Fruit fly (Drosophila melanogaster) whole organism, embryonic: ENCODE measurements around the gene CG10907.
A peak's percentile ranks its signal among the peaks of the same experiment; 100 is the strongest.

Experiments
- BEAF-32 ChIP-seq: fragments of 200-800 bp; sonication (Bioruptor generic); optimal IDR thresholded peaks from 3 replicates; lab custom pipeline; 2017; ENCODE audit warnings: missing biosample characterization, missing genetic modification characterization, mild to moderate bottlenecking, moderate library complexity, missing genetic modification reagents
- Bdp1 ChIP-seq: fragments of 200-800 bp; sonication (Bioruptor generic); optimal IDR thresholded peaks from 3 replicates; lab custom pipeline; 2016; ENCODE audit warnings: missing biosample characterization, missing genetic modification characterization
- CG10959 ChIP-seq: fragments of 200-800 bp; sonication (Bioruptor generic); IDR thresholded peaks from 2 replicates; pipeline ENCODE4 v1.3.6; 2022; ENCODE audit warnings: missing biosample characterization, missing genetic modification characterization
- CG11247 ChIP-seq: fragments of 200-800 bp; sonication (Bioruptor generic); IDR thresholded peaks from 2 replicates; pipeline ENCODE4 v1.3.6; 2022; ENCODE audit warnings: missing biosample characterization, missing genetic modification characterization
- CG12236 ChIP-seq: fragments of 200-800 bp; sonication (Bioruptor generic); optimal IDR thresholded peaks from 2 replicates; lab custom pipeline; 2016; ENCODE audit warnings: missing biosample characterization, missing genetic modification characterization
- CG12744 ChIP-seq: fragments of 200-800 bp; sonication (Bioruptor generic); optimal IDR thresholded peaks from 2 replicates; lab custom pipeline; 2016; ENCODE audit warnings: missing biosample characterization, missing genetic modification characterization
- CG15073 ChIP-seq: fragments of 200-800 bp; sonication (Bioruptor generic); optimal IDR thresholded peaks from 2 replicates; lab custom pipeline; 2016; ENCODE audit warnings: missing biosample characterization, missing genetic modification characterization
- CG15479 ChIP-seq: fragments of 200-800 bp; sonication (Bioruptor generic); optimal IDR thresholded peaks from 3 replicates; lab custom pipeline; 2019; ENCODE audit warnings: missing biosample characterization, mild to moderate bottlenecking, missing genetic modification characterization, moderate library complexity
- CG15696 ChIP-seq: fragments of 200-800 bp; sonication (Bioruptor generic); optimal IDR thresholded peaks from 2 replicates; lab custom pipeline; 2019; ENCODE audit warnings: missing biosample characterization, mild to moderate bottlenecking, missing genetic modification characterization, moderate library complexity
- CG18476 ChIP-seq: fragments of 200-800 bp; sonication (Bioruptor generic); optimal IDR thresholded peaks from 2 replicates; lab custom pipeline; 2016; ENCODE audit warnings: missing biosample characterization, mild to moderate bottlenecking, missing genetic modification characterization
- CG31365 ChIP-seq: fragments of 200-800 bp; sonication (Bioruptor generic); optimal IDR thresholded peaks from 2 replicates; lab custom pipeline; 2018; ENCODE audit warnings: missing biosample characterization, mild to moderate bottlenecking, missing genetic modification characterization
- CG31441 ChIP-seq: fragments of 200-800 bp; sonication (Bioruptor generic); IDR thresholded peaks from 2 replicates; pipeline ENCODE4 v1.3.6; 2022; ENCODE audit warnings: missing biosample characterization, missing genetic modification characterization
- CG3163 ChIP-seq: fragments of 200-800 bp; sonication (Bioruptor generic); optimal IDR thresholded peaks from 3 replicates; lab custom pipeline; 2016; ENCODE audit warnings: missing biosample characterization, missing genetic modification characterization
- CG3726 ChIP-seq: fragments of 200-800 bp; sonication (Bioruptor generic); IDR thresholded peaks from 3 replicates; pipeline ENCODE4, ENCODE4 v1.3.6; 2022; ENCODE audit warnings: missing biosample characterization, missing genetic modification characterization
- CG4328 ChIP-seq: fragments of 200-800 bp; sonication (Bioruptor generic); optimal IDR thresholded peaks from 3 replicates; lab custom pipeline; 2017; ENCODE audit warnings: missing biosample characterization, missing genetic modification reagents, missing genetic modification characterization
- CG6854 ChIP-seq: fragments of 200-800 bp; sonication (Bioruptor generic); optimal IDR thresholded peaks from 3 replicates; lab custom pipeline; 2017; ENCODE audit warnings: missing biosample characterization, mild to moderate bottlenecking, missing genetic modification characterization
- CG7357 ChIP-seq: fragments of 200-800 bp; sonication (Bioruptor generic); IDR thresholded peaks from 3 replicates; pipeline ENCODE4 v1.3.6; 2022; ENCODE audit warnings: missing biosample characterization, missing genetic modification characterization
- CG8388 ChIP-seq: fragments of 200-800 bp; sonication (Bioruptor generic); optimal IDR thresholded peaks from 2 replicates; lab custom pipeline; 2019; ENCODE audit warnings: missing biosample characterization, mild to moderate bottlenecking, missing genetic modification characterization, moderate library complexity
- D ChIP-seq, 2 experiments: fragments of 200-800 bp in 1 of 2; fragments of >200 bp in 1 of 2; sonication (Bioruptor generic) in 1 of 2; optimal IDR thresholded peaks; 2 replicates in 1 of 2; 3 replicates in 1 of 2; lab custom pipeline; 2017; ENCODE audit warnings: mild to moderate bottlenecking in 1 of 2, missing biosample characterization in 1 of 2, missing genetic modification characterization in 1 of 2, missing genetic modification reagents in 1 of 2
- Deaf1 ChIP-seq: fragments of 200-800 bp; optimal IDR thresholded peaks from 3 replicates; lab custom pipeline; 2019; ENCODE audit warnings: missing biosample characterization, mild to moderate bottlenecking, missing genetic modification characterization, moderate library complexity
- Dek ChIP-seq: fragments of 200-800 bp; sonication (Bioruptor generic); optimal IDR thresholded peaks from 3 replicates; lab custom pipeline; 2019; ENCODE audit warnings: missing biosample characterization, mild to moderate bottlenecking, missing genetic modification characterization, moderate library complexity
- HLH4C ChIP-seq: fragments of 200-800 bp; sonication (Bioruptor generic); IDR thresholded peaks from 3 replicates; pipeline ENCODE4 v1.3.6; 2022; ENCODE audit warnings: missing biosample characterization, missing genetic modification characterization; ENCODE audit not compliant: partially characterized antibody
- Hey ChIP-seq: fragments of 200-800 bp; sonication (Bioruptor generic); optimal IDR thresholded peaks from 3 replicates; lab custom pipeline; 2018; ENCODE audit warnings: missing biosample characterization, mild to moderate bottlenecking, missing genetic modification characterization
- HmgZ ChIP-seq: fragments of 200-800 bp; sonication (Bioruptor generic); optimal IDR thresholded peaks from 2 replicates; lab custom pipeline; 2018; ENCODE audit warnings: missing biosample characterization, mild to moderate bottlenecking, missing genetic modification characterization
- Hr78 ChIP-seq, 2 experiments: fragments of 200-800 bp in 1 of 2; fragments of >200 bp in 1 of 2; sonication (Bioruptor generic) in 1 of 2; optimal IDR thresholded peaks; 2 replicates each; lab custom pipeline; 2017 to 2019; ENCODE audit warnings: missing biosample characterization in 2 of 2, missing genetic modification characterization in 2 of 2, mild to moderate bottlenecking in 1 of 2, moderate library complexity in 1 of 2
- Hsf ChIP-seq: fragments of 200-800 bp; sonication (Bioruptor generic); optimal IDR thresholded peaks from 3 replicates; lab custom pipeline; 2016; ENCODE audit warnings: missing biosample characterization, missing genetic modification characterization
- Kr ChIP-seq: fragments of 200-800 bp; sonication (Bioruptor generic); optimal IDR thresholded peaks from 2 replicates; lab custom pipeline; 2017; ENCODE audit warnings: missing biosample characterization, mild to moderate bottlenecking, missing genetic modification characterization
- MESR4 ChIP-seq: fragments of 200-800 bp; sonication (Bioruptor generic); optimal IDR thresholded peaks from 2 replicates; lab custom pipeline; 2018; ENCODE audit warnings: missing biosample characterization, mild to moderate bottlenecking, missing genetic modification characterization, moderate library complexity
- Mes4 ChIP-seq: fragments of 200-800 bp; sonication (Bioruptor generic); optimal IDR thresholded peaks from 2 replicates; lab custom pipeline; 2016; ENCODE audit warnings: missing biosample characterization, missing genetic modification characterization
- Poxn ChIP-seq: fragments of 200-800 bp; sonication (Bioruptor generic); IDR thresholded peaks from 2 replicates; pipeline ENCODE4 v1.3.6; 2022; ENCODE audit warnings: missing biosample characterization, missing genetic modification characterization
- Sry-δ ChIP-seq: fragments of 200-800 bp; sonication (Bioruptor generic); optimal IDR thresholded peaks from 2 replicates; lab custom pipeline; 2016; ENCODE audit warnings: missing biosample characterization, missing genetic modification characterization
- ase ChIP-seq: fragments of 200-800 bp; sonication (Bioruptor generic); IDR thresholded peaks from 3 replicates; pipeline ENCODE4 v1.3.6; 2022; ENCODE audit warnings: missing biosample characterization, missing genetic modification characterization
- bcd ChIP-seq: fragments of 200-800 bp; sonication (Bioruptor generic); optimal IDR thresholded peaks from 2 replicates; lab custom pipeline; 2017; ENCODE audit warnings: missing biosample characterization, mild to moderate bottlenecking, missing genetic modification characterization
- cg ChIP-seq: fragments of 200-800 bp; sonication (Bioruptor generic); optimal IDR thresholded peaks from 3 replicates; lab custom pipeline; 2019; ENCODE audit warnings: missing biosample characterization, mild to moderate bottlenecking, missing genetic modification characterization, moderate library complexity
- danr ChIP-seq: fragments of 200-800 bp; sonication (Bioruptor generic); IDR thresholded peaks from 2 replicates; pipeline ENCODE4 v1.3.6; 2022; ENCODE audit warnings: missing biosample characterization, missing genetic modification characterization
- exex ChIP-seq: fragments of 200-800 bp; sonication (Bioruptor generic); optimal IDR thresholded peaks from 4 replicates; lab custom pipeline; 2018; ENCODE audit warnings: missing biosample characterization, mild to moderate bottlenecking, missing genetic modification characterization, moderate library complexity
- gce ChIP-seq: fragments of 200-800 bp; sonication (Bioruptor generic); IDR thresholded peaks from 3 replicates; pipeline ENCODE4 v1.3.6; 2022; ENCODE audit warnings: missing biosample characterization, missing genetic modification characterization
- grn ChIP-seq: fragments of 200-800 bp; sonication (Bioruptor generic); optimal IDR thresholded peaks from 3 replicates; lab custom pipeline; 2017; ENCODE audit warnings: missing biosample characterization, missing genetic modification characterization
- hb ChIP-seq: fragments of 200-800 bp; sonication (Bioruptor generic); IDR thresholded peaks from 3 replicates; pipeline ENCODE4 v1.3.6; 2022; ENCODE audit warnings: missing biosample characterization, missing genetic modification characterization; ENCODE audit not compliant: partially characterized antibody
- lab ChIP-seq: fragments of 200-800 bp; sonication (Bioruptor generic); optimal IDR thresholded peaks from 3 replicates; lab custom pipeline; 2017; ENCODE audit warnings: missing biosample characterization, missing genetic modification characterization, mild to moderate bottlenecking, moderate library complexity, missing genetic modification reagents
- mirr ChIP-seq: fragments of 200-800 bp; sonication (Bioruptor generic); optimal IDR thresholded peaks from 3 replicates; lab custom pipeline; 2018; ENCODE audit warnings: missing biosample characterization, mild to moderate bottlenecking, missing genetic modification characterization
- repo ChIP-seq: fragments of 200-800 bp; sonication (Bioruptor generic); optimal IDR thresholded peaks from 2 replicates; lab custom pipeline; 2016; ENCODE audit warnings: missing biosample characterization, missing genetic modification characterization
- rib ChIP-seq: fragments of 200-800 bp; sonication (Bioruptor generic); IDR thresholded peaks from 2 replicates; pipeline ENCODE4 v1.3.6; 2022; ENCODE audit warnings: missing biosample characterization, missing genetic modification characterization
- row ChIP-seq: fragments of 200-800 bp; sonication (Bioruptor generic); IDR thresholded peaks from 3 replicates; pipeline ENCODE4 v1.3.6; 2022; ENCODE audit warnings: missing biosample characterization, missing genetic modification characterization
- scrt ChIP-seq: fragments of 200-800 bp; sonication (Bioruptor generic); optimal IDR thresholded peaks from 2 replicates; lab custom pipeline; 2018; ENCODE audit warnings: missing biosample characterization, mild to moderate bottlenecking, missing genetic modification characterization, moderate library complexity
- sens ChIP-seq: fragments of 200-800 bp; sonication (Bioruptor generic); peaks from one replicate; lab custom pipeline; 2016; ENCODE audit warnings: missing biosample characterization, missing genetic modification characterization
- slbo ChIP-seq: fragments of 200-800 bp; sonication (Bioruptor generic); IDR thresholded peaks from 2 replicates; pipeline ENCODE4 v1.3.6; 2022; ENCODE audit warnings: missing biosample characterization, missing genetic modification characterization
- sug ChIP-seq: fragments of 200-800 bp; optimal IDR thresholded peaks from 2 replicates; lab custom pipeline; 2019; ENCODE audit warnings: missing biosample characterization, mild to moderate bottlenecking, missing genetic modification characterization, moderate library complexity
- vvl ChIP-seq: fragments of 200-800 bp; sonication (Bioruptor generic); IDR thresholded peaks from 2 replicates; pipeline ENCODE4 v1.3.6; 2022; ENCODE audit warnings: missing biosample characterization, missing genetic modification characterization

The CG10907 gene

dm6 chr3L:11777348-11777958 is 15.9 kb upstream of the CG10907 start:
- TF ChIP-seq Sry-δ, result peak; percentile 26
- peak; percentile 78 for TF ChIP-seq mirr (GFP tag; lab: Kevin White, UChicago)
- TF ChIP-seq Poxn, result no peak
- 0 out of 2 replicates have a peak, but pooled peaks have one; percentile 6 for TF ChIP-seq danr (GFP tag; lab: Robert Waterston, UW)
- peak; percentile 13; the same call in 1 of the 3 replicates for TF ChIP-seq row (GFP tag; lab: Robert Waterston, UW)
- TF ChIP-seq CG31441 (GFP tag; lab: Robert Waterston, UW), result no peak
- peak; percentile 42 for TF ChIP-seq grn (GFP tag; lab: Kevin White, UChicago)
- peak; percentile 19 for TF ChIP-seq HmgZ (tag; lab: Kevin White, UChicago)
- peak; percentile 24; the same call in 1 of the 2 replicates for TF ChIP-seq vvl (GFP tag; lab: Robert Waterston, UW)
- no peak for TF ChIP-seq repo
- peak; percentile 72 for TF ChIP-seq cg (GFP tag; lab: Kevin White, UChicago)
- TF ChIP-seq Hr78 (GFP tag; optimal IDR thresholded peaks at IDR 0.05; lab: Kevin White, UChicago), result peak in 1 of 2 experiments; percentile 77
- 0 out of 3 replicates have a peak, but pooled peaks have one; percentile 9 for TF ChIP-seq HLH4C (GFP tag; lab: Robert Waterston, UW)
- TF ChIP-seq sug, result peak; percentile 82
- TF ChIP-seq exex (tag; lab: Kevin White, UChicago), result peak; percentile 41
- no peak for TF ChIP-seq CG4328 (GFP tag; lab: Kevin White, UChicago)
- TF ChIP-seq CG15479 (GFP tag; lab: Kevin White, UChicago), result no peak
- peak; percentile 39 for TF ChIP-seq BEAF-32 (GFP tag; lab: Kevin White, UChicago)
- peak; percentile 44 for TF ChIP-seq sens (GFP tag; lab: Kevin White, UChicago)
- TF ChIP-seq lab (GFP tag; lab: Kevin White, UChicago), result peak; percentile 33

- TF ChIP-seq Hsf (GFP tag; lab: Kevin White, UChicago) (peak; percentile 9), Bdp1 (GFP tag; lab: Kevin White, UChicago) (no peak), CG11247 (GFP tag; lab: Robert Waterston, UW) (0 out of 2 replicates have a peak, but pooled peaks have one; percentile 46), CG15073 (GFP tag; lab: Kevin White, UChicago) (no peak), CG3163 (GFP tag; lab: Kevin White, UChicago) (no peak), bcd (peak; percentile 48), CG6854 (GFP tag; lab: Kevin White, UChicago) (no peak), slbo (GFP tag; lab: Robert Waterston, UW) (peak; percentile 65), Mes4 (GFP tag; lab: Kevin White, UChicago) (no peak), hb (GFP tag; lab: Robert Waterston, UW) (no peak), scrt (GFP tag; lab: Kevin White, UChicago) (no peak), CG8388 (GFP tag; lab: Kevin White, UChicago) (no peak), MESR4 (no peak), CG3726 (GFP tag; lab: Robert Waterston, UW) (no peak), CG15696 (tag; lab: Kevin White, UChicago) (no peak), CG31365 (no peak), D (optimal IDR thresholded peaks at IDR 0.05; lab: Kevin White, UChicago) (no peak), D (GFP tag; optimal IDR thresholded peaks at IDR 0.05; lab: Kevin White, UChicago) (no peak), gce (GFP tag; lab: Robert Waterston, UW) (no peak), Deaf1 (tag; lab: Kevin White, UChicago) (no peak), Kr (GFP tag; lab: Kevin White, UChicago) (no peak), Hey (tag; lab: Kevin White, UChicago) (no peak), ase (no peak), CG12744 (GFP tag; lab: Kevin White, UChicago) (no peak), Dek (tag; lab: Kevin White, UChicago) (no peak), CG12236 (GFP tag; lab: Kevin White, UChicago) (no peak), CG18476 (GFP tag; lab: Kevin White, UChicago) (peak; percentile 10), CG10959 (GFP tag; lab: Robert Waterston, UW) (no peak), CG7357 (GFP tag; lab: Robert Waterston, UW) (no peak), rib (no peak)
These were observed 8.0 kb upstream of the CG10907 start for dm6 chr3L:11785291-11785690.
